Worm (Caenorhabditis elegans) whole organism, L3 larva: Measurements from ENCODE around the gene K06A9.1.

Source experiments
- aly-2 ChIP-seq: fragments of 150-350 bp; optimal IDR thresholded peaks from 2 replicates; lab custom pipeline; 2014; ENCODE audit warnings: missing biosample characterization, missing genetic modification characterization
- ama-1 ChIP-seq: fragments of 150-350 bp; optimal IDR thresholded peaks from 2 replicates; lab custom pipeline; 2018
- ceh-16 ChIP-seq: sonication (generic microtip); optimal IDR thresholded peaks from 2 replicates; lab custom pipeline; 2017; ENCODE audit warnings: missing biosample characterization, missing genetic modification characterization
- ceh-28 ChIP-seq: fragments of 150-350 bp; optimal IDR thresholded peaks from 2 replicates; lab custom pipeline; 2014; ENCODE audit warnings: missing biosample characterization, missing genetic modification reagents, missing genetic modification characterization
- ceh-82 ChIP-seq: fragments of 150-350 bp; optimal IDR thresholded peaks from 2 replicates; lab custom pipeline; 2014; ENCODE audit warnings: missing biosample characterization, missing genetic modification characterization
- ceh-9 ChIP-seq: sonication (generic microtip); optimal IDR thresholded peaks from 2 replicates; lab custom pipeline; 2018; ENCODE audit warnings: missing biosample characterization, missing genetic modification characterization
- egl-5 ChIP-seq: fragments of 150-350 bp; optimal IDR thresholded peaks from 2 replicates; lab custom pipeline; 2017; ENCODE audit warnings: missing biosample characterization, missing genetic modification reagents, missing genetic modification characterization, inconsistent platforms
- elt-1 ChIP-seq: fragments of 150-350 bp; optimal IDR thresholded peaks from 2 replicates; lab custom pipeline; 2014; ENCODE audit warnings: missing biosample characterization, missing genetic modification characterization
- elt-2 ChIP-seq: sonication (generic microtip); optimal IDR thresholded peaks from 2 replicates; lab custom pipeline; 2016; ENCODE audit warnings: missing genetic modification reagents, mild to moderate bottlenecking, missing genetic modification characterization, missing compliant biosample characterization
- elt-3 ChIP-seq, 3 experiments: fragments of 150-350 bp in 1 of 3; sonication (generic microtip) in 2 of 3; optimal IDR thresholded peaks; 2 replicates in 2 of 3; 4 replicates in 1 of 3; lab custom pipeline; 2014 to 2017; ENCODE audit warnings: missing biosample characterization in 3 of 3, missing genetic modification characterization in 3 of 3
- fkh-10 ChIP-seq: sonication (generic microtip); optimal IDR thresholded peaks from 2 replicates; lab custom pipeline; 2017; ENCODE audit warnings: missing biosample characterization, missing genetic modification reagents, missing genetic modification characterization
- fkh-2 ChIP-seq: fragments of 150-350 bp; optimal IDR thresholded peaks from 2 replicates; lab custom pipeline; 2014; ENCODE audit warnings: missing biosample characterization, missing genetic modification reagents, missing genetic modification characterization
- hmg-11 ChIP-seq: sonication (generic microtip); optimal IDR thresholded peaks from 2 replicates; lab custom pipeline; 2016; ENCODE audit warnings: missing genetic modification characterization, missing compliant biosample characterization
- jun-1 ChIP-seq: fragments of 150-350 bp; optimal IDR thresholded peaks from 2 replicates; lab custom pipeline; 2014; ENCODE audit warnings: missing biosample characterization, missing genetic modification reagents, missing genetic modification characterization
- lin-15B ChIP-seq: fragments of 150-350 bp; optimal IDR thresholded peaks from 2 replicates; lab custom pipeline; 2014; ENCODE audit warnings: missing biosample characterization, missing genetic modification characterization
- lin-39 ChIP-seq: fragments of 150-350 bp; optimal IDR thresholded peaks from 2 replicates; lab custom pipeline; 2018; ENCODE audit warnings: missing biosample characterization, missing genetic modification reagents, missing genetic modification characterization
- mdl-1 ChIP-seq: fragments of 150-350 bp; optimal IDR thresholded peaks from 2 replicates; lab custom pipeline; 2014; ENCODE audit warnings: missing biosample characterization, missing genetic modification characterization
- nhr-11 ChIP-seq: fragments of 150-350 bp; optimal IDR thresholded peaks from 2 replicates; lab custom pipeline; 2014; ENCODE audit warnings: missing biosample characterization, missing genetic modification characterization
- nhr-12 ChIP-seq: fragments of 150-350 bp; optimal IDR thresholded peaks from 2 replicates; lab custom pipeline; 2014; ENCODE audit warnings: missing biosample characterization, missing genetic modification characterization
- nhr-237 ChIP-seq: fragments of 150-350 bp; optimal IDR thresholded peaks from 2 replicates; lab custom pipeline; 2014; ENCODE audit warnings: missing biosample characterization, missing genetic modification characterization
- nhr-76 ChIP-seq: fragments of 150-350 bp; sonication (generic microtip); optimal IDR thresholded peaks from 5 replicates; lab custom pipeline; 2014; ENCODE audit warnings: missing biosample characterization, missing genetic modification characterization
- nhr-77 ChIP-seq: fragments of 150-350 bp; optimal IDR thresholded peaks from 2 replicates; lab custom pipeline; 2014; ENCODE audit warnings: missing biosample characterization, missing genetic modification characterization
- pqm-1 ChIP-seq: fragments of 150-350 bp; optimal IDR thresholded peaks from 2 replicates; lab custom pipeline; 2017; ENCODE audit warnings: missing biosample characterization, missing genetic modification characterization, inconsistent platforms
- sea-2 ChIP-seq: fragments of 150-350 bp; sonication (generic microtip); optimal IDR thresholded peaks from 4 replicates; lab custom pipeline; 2014; ENCODE audit warnings: missing biosample characterization, missing genetic modification reagents, missing genetic modification characterization
- skn-1 ChIP-seq: fragments of 150-350 bp; optimal IDR thresholded peaks from 2 replicates; lab custom pipeline; 2014; ENCODE audit warnings: missing biosample characterization, missing genetic modification characterization
- unc-39 ChIP-seq: sonication (generic microtip); optimal IDR thresholded peaks from 4 replicates; lab custom pipeline; 2017; ENCODE audit warnings: missing biosample characterization, missing genetic modification characterization
- unc-62 ChIP-seq: fragments of 150-350 bp; sonication (generic microtip); optimal IDR thresholded peaks from 4 replicates; lab custom pipeline; 2014; ENCODE audit warnings: missing biosample characterization, missing genetic modification reagents, missing genetic modification characterization

Gene K06A9.1

DNA sequence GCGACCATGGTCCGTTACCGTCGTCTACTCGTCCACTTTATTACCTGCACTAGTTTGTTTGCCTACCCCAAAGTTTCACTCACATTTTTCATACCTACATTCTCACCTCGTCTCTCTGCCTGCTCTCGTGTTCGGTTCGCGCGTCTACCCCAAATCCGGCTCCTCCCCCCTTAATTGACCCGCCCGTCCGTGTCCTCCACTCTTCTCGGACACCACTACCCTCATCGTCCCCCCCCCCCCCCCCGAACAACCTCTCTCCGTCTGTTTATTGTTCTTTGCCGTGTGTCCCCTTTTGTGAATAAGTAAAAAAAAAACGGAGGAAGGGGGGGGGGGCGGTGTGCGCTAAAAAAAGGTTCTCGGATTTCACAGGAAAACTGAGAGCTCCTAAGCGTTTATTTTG lies 55.7 kb downstream of the K06A9.1 start:
- no peak for TF ChIP-seq nhr-237
- no peak for TF ChIP-seq lin-39
- no peak for TF ChIP-seq nhr-76
- no peak for TF ChIP-seq sea-2 (GFP tag; lab: Kevin White, UChicago)
- no peak for TF ChIP-seq elt-1 (tag; lab: Kevin White, UChicago)
- no peak for TF ChIP-seq hmg-11
- TF ChIP-seq nhr-77: no peak
- no peak for TF ChIP-seq ceh-82
- TF ChIP-seq fkh-2 (tag; lab: Kevin White, UChicago): no peak
- TF ChIP-seq ama-1: no peak
- no peak for TF ChIP-seq unc-62 (GFP tag; lab: Kevin White, UChicago)
- TF ChIP-seq elt-2 (tag; lab: Kevin White, UChicago): no peak
- TF ChIP-seq nhr-12 (tag; lab: Kevin White, UChicago): no peak
- no peak for TF ChIP-seq ceh-9 (tag; lab: Kevin White, UChicago)
- TF ChIP-seq jun-1: no peak
- no peak for TF ChIP-seq ceh-16
- TF ChIP-seq elt-3 (tag; optimal IDR thresholded peaks at IDR 0.05; lab: Kevin White, UChicago): no peak
- no peak for TF ChIP-seq mdl-1 (tag; lab: Kevin White, UChicago)
- TF ChIP-seq aly-2 (tag; lab: Kevin White, UChicago): no peak
- no peak for TF ChIP-seq ceh-28 (tag; lab: Kevin White, UChicago)

DNA sequence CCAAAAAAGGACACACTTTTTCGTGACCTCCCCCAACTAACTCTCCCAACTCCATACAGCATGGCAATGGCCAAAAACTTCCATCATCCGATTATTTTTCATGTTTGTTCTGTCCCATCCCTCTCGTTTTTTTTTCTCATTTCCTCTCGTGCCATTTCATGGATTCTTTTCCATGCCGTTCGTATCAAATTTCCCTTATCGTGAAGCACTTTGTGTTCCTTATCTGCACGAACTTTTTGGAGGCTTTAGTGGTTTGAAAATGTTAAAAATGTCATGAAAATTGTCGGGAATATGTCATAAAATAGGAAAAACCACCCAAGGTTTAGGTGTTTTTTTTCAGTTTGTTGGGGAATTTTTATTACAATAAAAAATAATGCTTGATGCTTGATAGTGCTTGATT lies 56.4 kb downstream of the K06A9.1 start:
- TF ChIP-seq unc-39 (tag; lab: Kevin White, UChicago): no peak
- TF ChIP-seq elt-2 (tag; lab: Kevin White, UChicago): peak; percentile 75

DNA sequence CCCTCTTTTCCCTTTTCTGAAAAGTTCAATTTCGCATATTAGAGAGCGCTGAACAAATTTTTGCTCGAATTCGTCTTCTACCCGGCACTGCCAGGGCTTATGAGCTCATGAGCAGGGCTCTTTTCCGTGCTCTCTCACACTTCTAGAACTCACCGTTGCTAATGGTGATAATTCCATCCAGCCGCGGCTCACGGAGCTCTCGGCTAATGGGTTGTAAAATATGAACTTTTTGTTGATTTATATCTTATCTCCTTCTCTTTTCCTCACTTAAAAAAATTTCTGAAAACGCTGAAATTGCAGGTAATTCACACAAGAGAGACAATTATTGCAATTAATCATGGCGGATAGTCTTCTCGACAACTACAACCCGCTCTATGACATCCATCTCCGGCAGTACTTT lies 57.3 kb downstream of the K06A9.1 start, which contains the start of gene H11E01.3:
Gene H11E01.3 (plus strand): TSS at position 301 of the 400 bp plus-strand sequence.
- TF ChIP-seq skn-1 (tag; lab: Kevin White, UChicago) (no peak), fkh-10 (GFP tag; lab: Kevin White, UChicago) (no peak), nhr-12 (tag; lab: Kevin White, UChicago) (no peak), ceh-16 (no peak), nhr-11 (no peak), egl-5 (no peak), pqm-1 (tag; lab: Kevin White, UChicago) (no peak), lin-15B (tag; lab: Kevin White, UChicago) (no peak), ceh-9 (tag; lab: Kevin White, UChicago) (no peak), unc-62 (GFP tag; lab: Kevin White, UChicago) (no peak)
- TF ChIP-seq, all 47 proteins: peak for 0
